Fruit fly (Drosophila melanogaster) whole organism, embryonic: ENCODE measurements around the gene CG14795.
A peak's percentile ranks its signal among the peaks of the same experiment; 100 is the strongest.

Source experiments
- Abd-B ChIP-seq: fragments of 200-800 bp; sonication (Bioruptor generic); optimal IDR thresholded peaks from 2 replicates; lab custom pipeline; 2018; ENCODE audit warnings: missing biosample characterization, mild to moderate bottlenecking, missing genetic modification characterization, moderate library complexity
- B-H1 ChIP-seq: fragments of 200-800 bp; sonication (Bioruptor generic); IDR thresholded peaks from 3 replicates; pipeline ENCODE4 v1.3.6; 2022; ENCODE audit warnings: missing biosample characterization, missing genetic modification characterization
- CG10462 ChIP-seq: fragments of 200-800 bp; sonication (Bioruptor generic); optimal IDR thresholded peaks from 2 replicates; lab custom pipeline; 2016; ENCODE audit warnings: missing biosample characterization, missing genetic modification characterization
- CG10565 ChIP-seq: fragments of 200-800 bp; sonication (Bioruptor generic); optimal IDR thresholded peaks from 3 replicates; lab custom pipeline; 2016; ENCODE audit warnings: missing biosample characterization, mild to moderate bottlenecking, missing genetic modification characterization
- CG10654 ChIP-seq: fragments of 200-800 bp; sonication (Bioruptor generic); optimal IDR thresholded peaks from 2 replicates; lab custom pipeline; 2016; ENCODE audit warnings: missing biosample characterization, missing genetic modification characterization
- CG10959 ChIP-seq: fragments of 200-800 bp; sonication (Bioruptor generic); IDR thresholded peaks from 2 replicates; pipeline ENCODE4 v1.3.6; 2022; ENCODE audit warnings: missing biosample characterization, missing genetic modification characterization
- CG11085 ChIP-seq: fragments of 200-800 bp; sonication (Bioruptor generic); IDR thresholded peaks from 2 replicates; pipeline ENCODE4 v1.3.6; 2022; ENCODE audit warnings: missing biosample characterization, missing genetic modification characterization
- CG11504 ChIP-seq: fragments of 200-800 bp; sonication (Bioruptor generic); optimal IDR thresholded peaks from 3 replicates; lab custom pipeline; 2019; ENCODE audit warnings: missing biosample characterization, mild to moderate bottlenecking, missing genetic modification characterization, moderate library complexity
- CG11696 ChIP-seq: fragments of 200-800 bp; sonication (Bioruptor generic); IDR thresholded peaks from 2 replicates; pipeline ENCODE4 v1.3.6; 2022; ENCODE audit warnings: missing biosample characterization, missing genetic modification characterization
- CG13624 ChIP-seq: fragments of 200-800 bp; sonication (Bioruptor generic); optimal IDR thresholded peaks from 2 replicates; lab custom pipeline; 2016; ENCODE audit warnings: missing biosample characterization, missing genetic modification characterization
- CG1529 ChIP-seq: fragments of 200-800 bp; sonication (Bioruptor generic); optimal IDR thresholded peaks from 3 replicates; lab custom pipeline; 2018; ENCODE audit warnings: missing biosample characterization, missing genetic modification characterization
- CG17328 ChIP-seq: fragments of 200-800 bp; sonication (Bioruptor generic); IDR thresholded peaks from 2 replicates; pipeline ENCODE4 v1.3.6; 2022; ENCODE audit warnings: missing biosample characterization, missing genetic modification characterization
- CG18011 ChIP-seq: fragments of 200-800 bp; sonication (Bioruptor generic); optimal IDR thresholded peaks from 2 replicates; lab custom pipeline; 2017; ENCODE audit warnings: missing biosample characterization, missing genetic modification characterization, mild to moderate bottlenecking, moderate library complexity, missing genotype
- CG3281 ChIP-seq: fragments of 200-800 bp; sonication (Bioruptor generic); optimal IDR thresholded peaks from 3 replicates; lab custom pipeline; 2017; ENCODE audit warnings: missing biosample characterization, mild to moderate bottlenecking, missing genetic modification characterization
- CG34376 ChIP-seq: fragments of 200-800 bp; sonication (Bioruptor generic); optimal IDR thresholded peaks from 2 replicates; lab custom pipeline; 2018; ENCODE audit warnings: missing biosample characterization, mild to moderate bottlenecking, missing genetic modification characterization
- CG4424 ChIP-seq: fragments of 200-800 bp; sonication (Bioruptor generic); optimal IDR thresholded peaks from 3 replicates; lab custom pipeline; 2016; ENCODE audit warnings: missing biosample characterization, missing genetic modification characterization
- CG4730 ChIP-seq: fragments of 200-800 bp; sonication (Bioruptor generic); IDR thresholded peaks from 2 replicates; pipeline ENCODE4 v1.3.6; 2022; ENCODE audit warnings: missing biosample characterization, missing genetic modification characterization
- CG5953 ChIP-seq: fragments of 200-800 bp; sonication (Bioruptor generic); IDR thresholded peaks from 2 replicates; pipeline ENCODE4 v1.3.6; 2022; ENCODE audit warnings: missing biosample characterization, missing genetic modification characterization
- CG6272 ChIP-seq: fragments of 200-800 bp; sonication (Bioruptor generic); IDR thresholded peaks from 2 replicates; pipeline ENCODE4 v1.3.6; 2022; ENCODE audit warnings: missing biosample characterization, missing genetic modification characterization
- CG6654 ChIP-seq: fragments of 200-800 bp; sonication (Bioruptor generic); optimal IDR thresholded peaks from 2 replicates; lab custom pipeline; 2017; ENCODE audit warnings: missing biosample characterization, mild to moderate bottlenecking, missing genetic modification characterization
- CG6765 ChIP-seq: fragments of 200-800 bp; sonication (Bioruptor generic); optimal IDR thresholded peaks from 3 replicates; lab custom pipeline; 2017; ENCODE audit warnings: missing biosample characterization, mild to moderate bottlenecking, missing genetic modification characterization
- CG7556 ChIP-seq: fragments of 200-800 bp; sonication (Bioruptor generic); optimal IDR thresholded peaks from 2 replicates; lab custom pipeline; 2017; ENCODE audit warnings: missing biosample characterization, mild to moderate bottlenecking, missing genetic modification characterization
- CG7839 ChIP-seq: fragments of 200-800 bp; sonication (Bioruptor generic); optimal IDR thresholded peaks from 3 replicates; lab custom pipeline; 2018; ENCODE audit warnings: missing biosample characterization, mild to moderate bottlenecking, missing genetic modification characterization, moderate library complexity
- Deaf1 ChIP-seq: fragments of 200-800 bp; optimal IDR thresholded peaks from 3 replicates; lab custom pipeline; 2019; ENCODE audit warnings: missing biosample characterization, mild to moderate bottlenecking, missing genetic modification characterization, moderate library complexity
- Hr3 ChIP-seq: fragments of 200-800 bp; sonication (Bioruptor generic); optimal IDR thresholded peaks from 3 replicates; lab custom pipeline; 2016; ENCODE audit warnings: missing biosample characterization, missing genetic modification characterization
- Rfx ChIP-seq: fragments of 200-800 bp; sonication (Bioruptor generic); IDR thresholded peaks from 2 replicates; pipeline ENCODE4 v1.3.6; 2022; ENCODE audit warnings: missing biosample characterization, missing genetic modification characterization
- Sry-δ ChIP-seq: fragments of 200-800 bp; sonication (Bioruptor generic); optimal IDR thresholded peaks from 2 replicates; lab custom pipeline; 2016; ENCODE audit warnings: missing biosample characterization, missing genetic modification characterization
- ap ChIP-seq: fragments of 200-800 bp; sonication (Bioruptor generic); IDR thresholded peaks from 2 replicates; pipeline ENCODE4 v1.3.6; 2022; ENCODE audit warnings: missing biosample characterization, missing genetic modification characterization
- ato ChIP-seq: fragments of 200-800 bp; sonication (Bioruptor generic); IDR thresholded peaks from 2 replicates; pipeline ENCODE4 v1.3.6; 2022; ENCODE audit warnings: missing biosample characterization, missing genetic modification characterization; ENCODE audit not compliant: partially characterized antibody
- az2 ChIP-seq: fragments of 200-800 bp; sonication (Bioruptor generic); optimal IDR thresholded peaks from 3 replicates; lab custom pipeline; 2016; ENCODE audit warnings: missing biosample characterization, missing genetic modification characterization
- bcd ChIP-seq: fragments of 200-800 bp; sonication (Bioruptor generic); optimal IDR thresholded peaks from 2 replicates; lab custom pipeline; 2017; ENCODE audit warnings: missing biosample characterization, mild to moderate bottlenecking, missing genetic modification characterization
- cato ChIP-seq: fragments of 200-800 bp; sonication (Bioruptor generic); optimal IDR thresholded peaks from 2 replicates; lab custom pipeline; 2016; ENCODE audit warnings: missing biosample characterization, missing genetic modification characterization, borderline replicate concordance
- caup ChIP-seq: fragments of 200-800 bp; sonication (Bioruptor generic); optimal IDR thresholded peaks from 3 replicates; lab custom pipeline; 2017; ENCODE audit warnings: missing biosample characterization, mild to moderate bottlenecking, missing genetic modification characterization, moderate library complexity; ENCODE audit not compliant: severe bottlenecking
- cg ChIP-seq: fragments of 200-800 bp; sonication (Bioruptor generic); optimal IDR thresholded peaks from 3 replicates; lab custom pipeline; 2019; ENCODE audit warnings: missing biosample characterization, mild to moderate bottlenecking, missing genetic modification characterization, moderate library complexity
- disco-r ChIP-seq: fragments of 200-800 bp; sonication (Bioruptor generic); optimal IDR thresholded peaks from 2 replicates; lab custom pipeline; 2016; ENCODE audit warnings: missing biosample characterization, missing genetic modification characterization
- emc ChIP-seq: fragments of 200-800 bp; sonication (Bioruptor generic); optimal IDR thresholded peaks from 2 replicates; lab custom pipeline; 2016; ENCODE audit warnings: missing biosample characterization, missing genetic modification characterization
- en ChIP-seq: fragments of 200-800 bp; sonication (Bioruptor generic); optimal IDR thresholded peaks from 2 replicates; lab custom pipeline; 2016; ENCODE audit warnings: missing biosample characterization, missing genetic modification characterization
- eyg ChIP-seq: fragments of 200-800 bp; sonication (Bioruptor generic); optimal IDR thresholded peaks from 3 replicates; lab custom pipeline; 2016; ENCODE audit warnings: missing biosample characterization, missing genetic modification characterization
- fd102C ChIP-seq: fragments of 200-800 bp; sonication (Bioruptor generic); optimal IDR thresholded peaks from 2 replicates; lab custom pipeline; 2018; ENCODE audit warnings: missing biosample characterization, mild to moderate bottlenecking, missing genetic modification characterization, moderate library complexity
- gcm2 ChIP-seq: fragments of 200-800 bp; sonication (Bioruptor generic); optimal IDR thresholded peaks from 2 replicates; lab custom pipeline; 2016; ENCODE audit warnings: missing biosample characterization, missing genetic modification characterization
- hkb ChIP-seq, 2 experiments: fragments of 200-800 bp in 1 of 2; fragments of >200 bp in 1 of 2; sonication (Bioruptor generic) in 1 of 2; IDR thresholded peaks in 1 of 2; optimal IDR thresholded peaks in 1 of 2; 2 replicates each; pipeline versions ENCODE4 v1.3.6 to Lab custom; 2017 to 2022; ENCODE audit warnings: missing biosample characterization in 1 of 2, missing genetic modification characterization in 1 of 2
- knrl ChIP-seq: fragments of 200-800 bp; sonication (Bioruptor generic); IDR thresholded peaks from 3 replicates; pipeline ENCODE4 v1.3.6; 2022; ENCODE audit warnings: missing biosample characterization, missing genetic modification characterization; ENCODE audit not compliant: partially characterized antibody
- nom ChIP-seq: fragments of 200-800 bp; sonication (Bioruptor generic); optimal IDR thresholded peaks from 2 replicates; lab custom pipeline; 2017; ENCODE audit warnings: missing biosample characterization, missing genetic modification characterization, mild to moderate bottlenecking, moderate library complexity, missing genetic modification reagents
- org-1 ChIP-seq: fragments of 200-800 bp; sonication (Bioruptor generic); optimal IDR thresholded peaks from 2 replicates; lab custom pipeline; 2017; ENCODE audit warnings: missing biosample characterization, missing genetic modification characterization
- rib ChIP-seq: fragments of 200-800 bp; sonication (Bioruptor generic); IDR thresholded peaks from 2 replicates; pipeline ENCODE4 v1.3.6; 2022; ENCODE audit warnings: missing biosample characterization, missing genetic modification characterization
- row ChIP-seq: fragments of 200-800 bp; sonication (Bioruptor generic); IDR thresholded peaks from 3 replicates; pipeline ENCODE4 v1.3.6; 2022; ENCODE audit warnings: missing biosample characterization, missing genetic modification characterization
- scrt ChIP-seq: fragments of 200-800 bp; sonication (Bioruptor generic); optimal IDR thresholded peaks from 2 replicates; lab custom pipeline; 2018; ENCODE audit warnings: missing biosample characterization, mild to moderate bottlenecking, missing genetic modification characterization, moderate library complexity
- sens ChIP-seq: fragments of 200-800 bp; sonication (Bioruptor generic); peaks from one replicate; lab custom pipeline; 2016; ENCODE audit warnings: missing biosample characterization, missing genetic modification characterization
- wek ChIP-seq: fragments of 200-800 bp; sonication (Bioruptor generic); optimal IDR thresholded peaks from 3 replicates; lab custom pipeline; 2018; ENCODE audit warnings: missing biosample characterization, mild to moderate bottlenecking, missing genetic modification characterization, moderate library complexity
- zf30C ChIP-seq: fragments of 200-800 bp; sonication (Bioruptor generic); optimal IDR thresholded peaks from 3 replicates; lab custom pipeline; 2018; ENCODE audit warnings: missing biosample characterization, mild to moderate bottlenecking, missing genetic modification characterization

CG14795 gene

DNA sequence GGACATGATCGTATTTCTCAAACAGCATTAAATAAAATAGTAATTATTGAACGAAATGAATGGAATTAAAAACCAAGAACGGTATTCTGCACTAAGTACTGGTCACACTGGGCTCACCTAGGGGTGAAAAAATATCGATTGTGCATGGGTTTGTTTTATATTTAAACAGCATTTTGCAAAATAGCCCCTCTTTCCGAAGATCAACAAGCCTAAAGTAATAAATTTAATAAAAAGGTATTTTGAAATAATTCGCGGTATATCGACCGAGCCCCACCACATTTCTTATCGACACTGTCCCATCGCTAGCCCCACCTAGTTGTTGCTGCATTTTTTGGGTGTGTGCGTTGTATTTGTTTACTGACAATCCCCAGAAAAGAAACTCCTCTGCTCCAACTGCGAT, 42.0 kb downstream of the CG14795 start, which contains the start of gene pck (continued):
- TF ChIP-seq rib (GFP tag; lab: Robert Waterston, UW) (no peak), org-1 (GFP tag; lab: Kevin White, UChicago) (no peak), row (GFP tag; lab: Robert Waterston, UW) (peak; percentile 74), knrl (GFP tag; lab: Robert Waterston, UW) (peak; percentile 48; the same call in 1 of the 3 replicates), CG11696 (GFP tag; lab: Robert Waterston, UW) (peak; percentile 22; the same call in 1 of the 2 replicates), CG7556 (GFP tag; lab: Kevin White, UChicago) (peak; percentile 56), Abd-B (peak; percentile 38), CG10959 (GFP tag; lab: Robert Waterston, UW) (peak; percentile 62), CG17328 (GFP tag; lab: Robert Waterston, UW) (peak; percentile 70), B-H1 (GFP tag; lab: Robert Waterston, UW) (peak; percentile 54; the same call in 1 of the 3 replicates), wek (GFP tag; lab: Kevin White, UChicago) (peak; percentile 18), CG5953 (GFP tag; lab: Robert Waterston, UW) (peak; percentile 54; the same call in 1 of the 2 replicates), Deaf1 (tag; lab: Kevin White, UChicago) (peak; percentile 18), CG3281 (peak; percentile 52), Sry-δ (GFP tag; lab: Kevin White, UChicago) (peak; percentile 89), CG10565 (GFP tag; lab: Kevin White, UChicago) (no peak), CG10462 (GFP tag; lab: Kevin White, UChicago) (peak; percentile 81), emc (no peak), cato (peak; percentile 32), CG7839 (tag; lab: Kevin White, UChicago) (no peak), cg (GFP tag; lab: Kevin White, UChicago) (peak; percentile 42), gcm2 (GFP tag; lab: Kevin White, UChicago) (peak; percentile 36), CG10654 (GFP tag; lab: Kevin White, UChicago) (peak; percentile 38), CG4424 (GFP tag; lab: Kevin White, UChicago) (peak; percentile 75), az2 (GFP tag; lab: Kevin White, UChicago) (peak; percentile 71), Rfx (GFP tag; lab: Robert Waterston, UW) (peak; percentile 73), CG11504 (tag; lab: Kevin White, UChicago) (no peak), sens (GFP tag; lab: Kevin White, UChicago) (peak; percentile 97), CG34376 (GFP tag; lab: Kevin White, UChicago) (peak; percentile 11), bcd (peak; percentile 27), CG11085 (GFP tag; lab: Robert Waterston, UW) (peak; percentile 63), nom (GFP tag; lab: Kevin White, UChicago) (peak; percentile 13), CG1529 (no peak), CG18011 (peak; percentile 56), ato (GFP tag; lab: Robert Waterston, UW) (no peak; the same call in 1 of the 2 replicates), caup (GFP tag; lab: Kevin White, UChicago) (peak; percentile 51), ap (GFP tag; lab: Robert Waterston, UW) (no peak), CG13624 (GFP tag; lab: Kevin White, UChicago) (peak; percentile 4), hkb (optimal IDR thresholded peaks at IDR 0.05; lab: Kevin White, UChicago) (peak; percentile 19), hkb (GFP tag; IDR thresholded peaks at IDR 0.05; lab: Robert Waterston, UW) (peak; percentile 79), fd102C (GFP tag; lab: Kevin White, UChicago) (no peak), CG6272 (GFP tag; lab: Robert Waterston, UW) (peak; percentile 30; the same call in 1 of the 2 replicates), en (GFP tag; lab: Kevin White, UChicago) (peak; percentile 7), CG4730 (GFP tag; lab: Robert Waterston, UW) (no peak), Hr3 (GFP tag; lab: Kevin White, UChicago) (peak; percentile 63), CG6654 (GFP tag; lab: Kevin White, UChicago) (no peak), CG6765 (GFP tag; lab: Kevin White, UChicago) (no peak), eyg (GFP tag; lab: Kevin White, UChicago) (no peak), zf30C (GFP tag; lab: Kevin White, UChicago) (no peak), disco-r (GFP tag; lab: Kevin White, UChicago) (peak; percentile 49), scrt (GFP tag; lab: Kevin White, UChicago) (no peak)
